Worm (Caenorhabditis elegans) whole organism, dauer: ENCODE results near the gene rgs-3.

Experiments
- unc-62 ChIP-seq: sonication (generic microtip); optimal IDR thresholded peaks from 2 replicates; lab custom pipeline; 2017; ENCODE audit warnings: missing biosample characterization, missing genetic modification reagents, missing genetic modification characterization

rgs-3 gene

ce11 chrII:6118163-6118562 is 18.6 kb downstream of the rgs-3 start, which contains the start of gene C29H12.6:
Gene C29H12.6, minus strand, starts transcription at chrII:6118263.
- TF ChIP-seq unc-62 (GFP tag; lab: Kevin White, UChicago) = no peak

- no peak for TF ChIP-seq unc-62 (GFP tag; lab: Kevin White, UChicago)
These were observed 20.9 kb downstream of the rgs-3 start for ce11 chrII:6120548-6120947.

- TF ChIP-seq unc-62 (GFP tag; lab: Kevin White, UChicago) = no peak
These were observed 23.2 kb downstream of the rgs-3 start for ce11 chrII:6122641-6123424.

ce11 chrII:6123513-6123912 is 23.9 kb downstream of the rgs-3 start, which contains the start of gene C29H12.2:
Gene C29H12.2, plus strand, starts transcription at chrII:6123809.
- no peak for TF ChIP-seq unc-62 (GFP tag; lab: Kevin White, UChicago)

- TF ChIP-seq unc-62 (GFP tag; lab: Kevin White, UChicago) = no peak
These were observed 25.7 kb downstream of the rgs-3 start, which contains the start of gene rars-2 for ce11 chrII:6125259-6125658. Gene rars-2, plus strand, starts transcription at chrII:6125559.

ce11 chrII:6132595-6132994 is 33.0 kb downstream of the rgs-3 start, which contains the start of gene abts-3:
Gene abts-3, plus strand, starts transcription at chrII:6132895.
- no peak for TF ChIP-seq unc-62 (GFP tag; lab: Kevin White, UChicago)

- no peak for TF ChIP-seq unc-62 (GFP tag; lab: Kevin White, UChicago)
These were observed 35.9 kb downstream of the rgs-3 start for ce11 chrII:6135530-6135929.

- no peak for TF ChIP-seq unc-62 (GFP tag; lab: Kevin White, UChicago)
These were observed 37.1 kb downstream of the rgs-3 start for ce11 chrII:6136712-6137111.

- no peak for TF ChIP-seq unc-62 (GFP tag; lab: Kevin White, UChicago)
These were observed 38.5 kb downstream of the rgs-3 start for ce11 chrII:6138138-6138537.

ce11 chrII:6139484-6139883 is 39.9 kb downstream of the rgs-3 start:
- no peak for TF ChIP-seq unc-62 (GFP tag; lab: Kevin White, UChicago)

ce11 chrII:6142539-6142938 is 42.9 kb downstream of the rgs-3 start:
- no peak for TF ChIP-seq unc-62 (GFP tag; lab: Kevin White, UChicago)

- no peak for TF ChIP-seq unc-62 (GFP tag; lab: Kevin White, UChicago)
These were observed 47.5 kb downstream of the rgs-3 start for ce11 chrII:6147131-6147530.

ce11 chrII:6148369-6148768 is 48.8 kb downstream of the rgs-3 start:
- TF ChIP-seq unc-62 (GFP tag; lab: Kevin White, UChicago) = no peak

- no peak for TF ChIP-seq unc-62 (GFP tag; lab: Kevin White, UChicago)
These were observed 49.8 kb downstream of the rgs-3 start for ce11 chrII:6149434-6149833.

- no peak for TF ChIP-seq unc-62 (GFP tag; lab: Kevin White, UChicago)
These were observed 58.5 kb downstream of the rgs-3 start for ce11 chrII:6158111-6158510.
